Fruit fly (Drosophila melanogaster): ENCODE results near the gene Lectin-galC1.

Gene Lectin-galC1

dm6 chr2L:19444734-19445140, 27.5 kb downstream of the Lectin-galC1 start, which contains the start of gene Hs2st:
Hs2st (minus strand) TSS chr2L:19444750.
- TF ChIP-seq Xbp1 (GFP tag; optimal IDR thresholded peaks at IDR 0.05) (peak; percentile 96), sqz (GFP tag; optimal IDR thresholded peaks at IDR 0.05) (peak; percentile 88), CG2116 (GFP tag; optimal IDR thresholded peaks at IDR 0.05) (peak; percentile 89), CG2712 (tag; optimal IDR thresholded peaks at IDR 0.05) (peak; percentile 92), CG1602 (GFP tag; optimal IDR thresholded peaks at IDR 0.05) (peak; percentile 95), D19A (tag; optimal IDR thresholded peaks at IDR 0.05) (peak; percentile 66), CG10654 (GFP tag; optimal IDR thresholded peaks at IDR 0.05) (peak; percentile 94), Doc2 (GFP tag; IDR thresholded peaks at IDR 0.05) (peak; percentile 83), fd64A (GFP tag; optimal IDR thresholded peaks at IDR 0.05) (peak; percentile 3), Optix (GFP tag; IDR thresholded peaks at IDR 0.05) (peak; percentile 90), CG17359 (tag; optimal IDR thresholded peaks at IDR 0.05) (peak; percentile 85), h (optimal IDR thresholded peaks at IDR 0.05) (no peak), Kr (GFP tag; optimal IDR thresholded peaks at IDR 0.05) (peak; percentile 93), hth (optimal IDR thresholded peaks at IDR 0.05) (no peak), CG13624 (GFP tag; optimal IDR thresholded peaks at IDR 0.05) (peak; percentile 95), CG4854 (GFP tag; optimal IDR thresholded peaks at IDR 0.05) (peak; percentile 88), CG3407 (GFP tag; optimal IDR thresholded peaks at IDR 0.05) (peak; percentile 74), CG11504 (tag; optimal IDR thresholded peaks at IDR 0.05) (peak; percentile 89), CG1233 (GFP tag; optimal IDR thresholded peaks at IDR 0.05) (peak; percentile 83), CG8765 (GFP tag; IDR thresholded peaks at IDR 0.05) (peak; percentile 91), Fer2 (tag; optimal IDR thresholded peaks at IDR 0.05) (peak; percentile 85), slbo (GFP tag; IDR thresholded peaks at IDR 0.05) (peak; percentile 98), CG10147 (GFP tag; optimal IDR thresholded peaks at IDR 0.05) (peak; percentile 91), gfzf (GFP tag; optimal IDR thresholded peaks at IDR 0.05) (peak; percentile 82), CG4707 (GFP tag; optimal IDR thresholded peaks at IDR 0.05) (peak; percentile 24), CG4424 (GFP tag; optimal IDR thresholded peaks at IDR 0.05) (peak; percentile 93), CG12219 (GFP tag; optimal IDR thresholded peaks at IDR 0.05) (peak; percentile 67), HHEX (GFP tag; optimal IDR thresholded peaks at IDR 0.05) (peak; percentile 84), scrt (GFP tag; optimal IDR thresholded peaks at IDR 0.05) (no peak), Side (GFP tag; optimal IDR thresholded peaks at IDR 0.05) (peak; percentile 91), CG4820 (GFP tag; optimal IDR thresholded peaks at IDR 0.05) (peak; percentile 93), CG2875 (GFP tag; optimal IDR thresholded peaks at IDR 0.05) (peak; percentile 81), run (tag; optimal IDR thresholded peaks at IDR 0.05) (peak; percentile 19), CG2678 (tag; optimal IDR thresholded peaks at IDR 0.05) (peak; percentile 90), Sin3A (optimal IDR thresholded peaks at IDR 0.05) (peak; percentile 98), peb (GFP tag; IDR thresholded peaks at IDR 0.05) (peak; percentile 86), phol (tag; optimal IDR thresholded peaks at IDR 0.05) (peak; percentile 94), Trl (optimal IDR thresholded peaks at IDR 0.05) (peak in 1 of 2 experiments; percentile 1), Trl (GFP tag; optimal IDR thresholded peaks at IDR 0.05) (peak; percentile 96), CG11695 (GFP tag; IDR thresholded peaks at IDR 0.05) (peak; percentile 82), insv (GFP tag; optimal IDR thresholded peaks at IDR 0.05) (peak in 1 of 2 experiments; percentile 75), CG18476 (GFP tag; optimal IDR thresholded peaks at IDR 0.05) (peak; percentile 93), CG9437 (GFP tag; optimal IDR thresholded peaks at IDR 0.05) (peak; percentile 69), CG2120 (GFP tag; optimal IDR thresholded peaks at IDR 0.05) (peak; percentile 98), CG3995 (GFP tag; optimal IDR thresholded peaks at IDR 0.05) (peak; percentile 87), row (GFP tag; IDR thresholded peaks at IDR 0.05) (peak; percentile 98), disco-r (GFP tag; optimal IDR thresholded peaks at IDR 0.05) (peak; percentile 87), CG18262 (tag; optimal IDR thresholded peaks at IDR 0.05) (peak; percentile 84), CG12391 (tag; optimal IDR thresholded peaks at IDR 0.05) (peak; percentile 93), CTCF (GFP tag; optimal IDR thresholded peaks at IDR 0.05) (peak; percentile 28), CG6683 (GFP tag; optimal IDR thresholded peaks at IDR 0.05) (peak; percentile 68), Atf6 (GFP tag; IDR thresholded peaks at IDR 0.05) (peak; percentile 90), MESR4 (GFP tag; optimal IDR thresholded peaks at IDR 0.05) (peak; percentile 42)

Data from whole organism, embryonic.